In genomic region chr3R:9428189-9428699, dm6 we compare ENCODE assay signal across 1 fruit fly cellular context.
TF ChIP-seq lines count a peak whose summit lies in the region.

No protein-coding gene starts in this region.

TF ChIP-seq in whole organism, embryonic, 481 proteins besides CTCF, POLR2A, EP300 and RAD21 (continued from another document and continues in another):
- no peak for TF ChIP-seq Bgb (GFP tag; IDR thresholded peaks at IDR 0.05; lab: Robert Waterston, UW; ENCODE audit: partially characterized antibody)
- no peak for TF ChIP-seq D19A (tag; optimal IDR thresholded peaks at IDR 0.05; lab: Kevin White, UChicago)
- peak; percentile 34 for TF ChIP-seq her (GFP tag; optimal IDR thresholded peaks at IDR 0.05; lab: Kevin White, UChicago)
- TF ChIP-seq br (optimal IDR thresholded peaks at IDR 0.05; lab: Kevin White, UChicago) = no peak
- peak; percentile 42 for TF ChIP-seq gcm2 (GFP tag; optimal IDR thresholded peaks at IDR 0.05; lab: Kevin White, UChicago)
- TF ChIP-seq repo (GFP tag; optimal IDR thresholded peaks at IDR 0.05; lab: Kevin White, UChicago) = no peak
- TF ChIP-seq CG11247 (GFP tag; IDR thresholded peaks at IDR 0.05; lab: Robert Waterston, UW) = no peak
- TF ChIP-seq gro (GFP tag; optimal IDR thresholded peaks at IDR 0.05; lab: Kevin White, UChicago) = peak; percentile 79
- TF ChIP-seq sima (GFP tag; optimal IDR thresholded peaks at IDR 0.05; lab: Kevin White, UChicago) = no peak
- no peak for TF ChIP-seq Stat92E (GFP tag; optimal IDR thresholded peaks at IDR 0.05; lab: Kevin White, UChicago)
- no peak for TF ChIP-seq CG43689 (GFP tag; IDR thresholded peaks at IDR 0.05; lab: Robert Waterston, UW)
- no peak for TF ChIP-seq CG8281 (tag; optimal IDR thresholded peaks at IDR 0.05; lab: Kevin White, UChicago)
- TF ChIP-seq CG5245 (GFP tag; optimal IDR thresholded peaks at IDR 0.05; lab: Kevin White, UChicago) = no peak
- TF ChIP-seq dm (GFP tag; optimal IDR thresholded peaks at IDR 0.05; lab: Kevin White, UChicago) = no peak
- peak; percentile 89 for TF ChIP-seq mirr (GFP tag; optimal IDR thresholded peaks at IDR 0.05; lab: Kevin White, UChicago)
- 0 out of 2 replicates have a peak, but pooled peaks have one; percentile 53 for TF ChIP-seq CG5953 (GFP tag; IDR thresholded peaks at IDR 0.05; lab: Robert Waterston, UW)
- no peak for TF ChIP-seq CG30403 (GFP tag; optimal IDR thresholded peaks at IDR 0.05; lab: Kevin White, UChicago)
- TF ChIP-seq croc (GFP tag; conservative IDR thresholded peaks at IDR 0.05; lab: Robert Waterston, UW) = no peak
- TF ChIP-seq CG1603 (tag; optimal IDR thresholded peaks at IDR 0.05; lab: Kevin White, UChicago) = peak; percentile 3
- no peak for TF ChIP-seq Sox100B (GFP tag; optimal IDR thresholded peaks at IDR 0.05; lab: Kevin White, UChicago)
- TF ChIP-seq CG3065 (GFP tag; optimal IDR thresholded peaks at IDR 0.05; lab: Kevin White, UChicago) = no peak
- TF ChIP-seq Atf3 (GFP tag; optimal IDR thresholded peaks at IDR 0.05; lab: Kevin White, UChicago) = no peak
- no peak for TF ChIP-seq tx (GFP tag; optimal IDR thresholded peaks at IDR 0.05; lab: Kevin White, UChicago)
- peak; percentile 87 for TF ChIP-seq psq (GFP tag; optimal IDR thresholded peaks at IDR 0.05; lab: Kevin White, UChicago)
- peak; percentile 9 for TF ChIP-seq chn (GFP tag; optimal IDR thresholded peaks at IDR 0.05; lab: Kevin White, UChicago)
- no peak for TF ChIP-seq Sry-β (GFP tag; optimal IDR thresholded peaks at IDR 0.05; lab: Kevin White, UChicago)
- no peak for TF ChIP-seq CG10462 (GFP tag; optimal IDR thresholded peaks at IDR 0.05; lab: Kevin White, UChicago)
- TF ChIP-seq CkIIα-i1 (GFP tag; IDR thresholded peaks at IDR 0.05; lab: Robert Waterston, UW) = no peak
- no peak for TF ChIP-seq CG4730 (GFP tag; IDR thresholded peaks at IDR 0.05; lab: Robert Waterston, UW)
- peak; percentile 75 for TF ChIP-seq nau (GFP tag; optimal IDR thresholded peaks at IDR 0.05; lab: Kevin White, UChicago)
- peak; percentile 63 for TF ChIP-seq CG10431 (GFP tag; optimal IDR thresholded peaks at IDR 0.05; lab: Kevin White, UChicago)
- TF ChIP-seq C15 (GFP tag; IDR thresholded peaks at IDR 0.05; lab: Robert Waterston, UW) = no peak
- no peak for TF ChIP-seq ham (GFP tag; IDR thresholded peaks at IDR 0.05; lab: Robert Waterston, UW)
- no peak for TF ChIP-seq CG11093 (GFP tag; IDR thresholded peaks at IDR 0.05; lab: Robert Waterston, UW)
- TF ChIP-seq slp2 (GFP tag; optimal IDR thresholded peaks at IDR 0.05; lab: Kevin White, UChicago) = no peak
- no peak for TF ChIP-seq CG7963 (GFP tag; IDR thresholded peaks at IDR 0.05; lab: Robert Waterston, UW; ENCODE audit: partially characterized antibody)
- TF ChIP-seq unpg (GFP tag; optimal IDR thresholded peaks at IDR 0.05; lab: Kevin White, UChicago) = peak; percentile 21
- TF ChIP-seq Hr39 (optimal IDR thresholded peaks at IDR 0.05; lab: Kevin White, UChicago) = no peak
- peak; percentile 25 for TF ChIP-seq MTF-1 (GFP tag; optimal IDR thresholded peaks at IDR 0.05; lab: Kevin White, UChicago; ENCODE audit: borderline replicate concordance)
- peak; percentile 46 for TF ChIP-seq gcm (GFP tag; optimal IDR thresholded peaks at IDR 0.05; lab: Kevin White, UChicago)
- TF ChIP-seq lmd (GFP tag; IDR thresholded peaks at IDR 0.05; lab: Robert Waterston, UW) = no peak
- no peak for TF ChIP-seq Atf-2 (GFP tag; optimal IDR thresholded peaks at IDR 0.05; lab: Kevin White, UChicago)
- no peak for TF ChIP-seq pita (GFP tag; optimal IDR thresholded peaks at IDR 0.05; lab: Kevin White, UChicago)
- no peak for TF ChIP-seq gfzf (GFP tag; optimal IDR thresholded peaks at IDR 0.05; lab: Kevin White, UChicago)
- peak; percentile 8 for TF ChIP-seq CG2120 (GFP tag; optimal IDR thresholded peaks at IDR 0.05; lab: Kevin White, UChicago)
- peak; percentile 3 for TF ChIP-seq CG7839 (tag; optimal IDR thresholded peaks at IDR 0.05; lab: Kevin White, UChicago)
- no peak for TF ChIP-seq CG6683 (GFP tag; optimal IDR thresholded peaks at IDR 0.05; lab: Kevin White, UChicago)
- no peak for TF ChIP-seq Sin3A (optimal IDR thresholded peaks at IDR 0.05; lab: Kevin White, UChicago)
- TF ChIP-seq HHEX (GFP tag; optimal IDR thresholded peaks at IDR 0.05; lab: Kevin White, UChicago) = peak; percentile 62
- no peak for TF ChIP-seq CG1792 (GFP tag; optimal IDR thresholded peaks at IDR 0.05; lab: Kevin White, UChicago)
- TF ChIP-seq Lhr (GFP tag; optimal IDR thresholded peaks at IDR 0.05; lab: Kevin White, UChicago) = no peak
- TF ChIP-seq CG2678 (tag; optimal IDR thresholded peaks at IDR 0.05; lab: Kevin White, UChicago) = peak; percentile 29
- no peak for TF ChIP-seq CG6689 (GFP tag; IDR thresholded peaks at IDR 0.05; lab: Robert Waterston, UW)
- no peak for TF ChIP-seq Six4 (GFP tag; optimal IDR thresholded peaks at IDR 0.05; lab: Kevin White, UChicago)
- TF ChIP-seq maf-S (GFP tag; optimal IDR thresholded peaks at IDR 0.05; lab: Kevin White, UChicago) = no peak
- TF ChIP-seq fd96Cb (tag; optimal IDR thresholded peaks at IDR 0.05; lab: Kevin White, UChicago) = no peak
- TF ChIP-seq Elba2 (GFP tag; optimal IDR thresholded peaks at IDR 0.05; lab: Kevin White, UChicago) = no peak
- no peak for TF ChIP-seq dysf (GFP tag; IDR thresholded peaks at IDR 0.05; lab: Robert Waterston, UW)
- no peak for TF ChIP-seq Poxn (GFP tag; IDR thresholded peaks at IDR 0.05; lab: Robert Waterston, UW)
- TF ChIP-seq CG13894 (tag; optimal IDR thresholded peaks at IDR 0.05; lab: Kevin White, UChicago) = peak; percentile 2
- TF ChIP-seq esg (GFP tag; conservative IDR thresholded peaks at IDR 0.05; lab: Robert Waterston, UW) = no peak
- peak; percentile 43 for TF ChIP-seq CG11723 (GFP tag; optimal IDR thresholded peaks at IDR 0.05; lab: Kevin White, UChicago)
- TF ChIP-seq Ada2b (GFP tag; IDR thresholded peaks at IDR 0.05; lab: Robert Waterston, UW) = no peak
- TF ChIP-seq CG6175 (GFP tag; IDR thresholded peaks at IDR 0.05; lab: Robert Waterston, UW) = no peak
- TF ChIP-seq pan (optimal IDR thresholded peaks at IDR 0.05; lab: Kevin White, UChicago) = no peak
- TF ChIP-seq pan (GFP tag; optimal IDR thresholded peaks at IDR 0.05 in 1 of 2, IDR thresholded peaks at IDR 0.05 in 1 of 2) = no peak
- no peak for TF ChIP-seq CG11560 (tag; IDR thresholded peaks at IDR 0.05; lab: Robert Waterston, UW)
- no peak for TF ChIP-seq Sry-δ (GFP tag; optimal IDR thresholded peaks at IDR 0.05; lab: Kevin White, UChicago)
- TF ChIP-seq Myb (GFP tag; optimal IDR thresholded peaks at IDR 0.05; lab: Kevin White, UChicago) = no peak
- TF ChIP-seq h (optimal IDR thresholded peaks at IDR 0.05; lab: Kevin White, UChicago) = no peak
- no peak for TF ChIP-seq klu (GFP tag; IDR thresholded peaks at IDR 0.05; lab: Robert Waterston, UW)
- TF ChIP-seq lbe (GFP tag; optimal IDR thresholded peaks at IDR 0.05; lab: Kevin White, UChicago) = peak; percentile 36
- TF ChIP-seq pb (GFP tag; optimal IDR thresholded peaks at IDR 0.05; lab: Kevin White, UChicago) = peak; percentile 8
- no peak for TF ChIP-seq CG9876 (GFP tag; optimal IDR thresholded peaks at IDR 0.05; lab: Kevin White, UChicago)
- TF ChIP-seq Xbp1 (GFP tag; optimal IDR thresholded peaks at IDR 0.05; lab: Kevin White, UChicago) = no peak
- no peak for TF ChIP-seq CG9817 (tag; optimal IDR thresholded peaks at IDR 0.05; lab: Kevin White, UChicago)
- peak; percentile 97 for TF ChIP-seq yki (optimal IDR thresholded peaks at IDR 0.05; lab: Kevin White, UChicago)
- no peak for TF ChIP-seq HLH4C (GFP tag; IDR thresholded peaks at IDR 0.05; lab: Robert Waterston, UW; ENCODE audit: partially characterized antibody)
- TF ChIP-seq Dad (GFP tag; optimal IDR thresholded peaks at IDR 0.05; lab: Kevin White, UChicago) = no peak
- TF ChIP-seq tgo (GFP tag; IDR thresholded peaks at IDR 0.05; lab: Robert Waterston, UW) = no peak
- TF ChIP-seq tna (GFP tag; IDR thresholded peaks at IDR 0.05; lab: Robert Waterston, UW; ENCODE audit: partially characterized antibody) = no peak
- peak; percentile 38 for TF ChIP-seq twi (tag; optimal IDR thresholded peaks at IDR 0.05; lab: Kevin White, UChicago)
- no peak for TF ChIP-seq NK7.1 (GFP tag; optimal IDR thresholded peaks at IDR 0.05; lab: Kevin White, UChicago)
- TF ChIP-seq CG6813 (GFP tag; optimal IDR thresholded peaks at IDR 0.05; lab: Kevin White, UChicago) = peak; percentile 84
- no peak for TF ChIP-seq jing (GFP tag; optimal IDR thresholded peaks at IDR 0.05; lab: Kevin White, UChicago)
- TF ChIP-seq CG14667 (GFP tag; IDR thresholded peaks at IDR 0.05; lab: Robert Waterston, UW) = no peak
- no peak for TF ChIP-seq Spps (tag; optimal IDR thresholded peaks at IDR 0.05; lab: Kevin White, UChicago)
- TF ChIP-seq ro (GFP tag; IDR thresholded peaks at IDR 0.05; lab: Robert Waterston, UW) = no peak
- TF ChIP-seq Vsx1 (GFP tag; optimal IDR thresholded peaks at IDR 0.05; lab: Kevin White, UChicago) = peak; percentile 49
- TF ChIP-seq CG17361 (GFP tag; IDR thresholded peaks at IDR 0.05; lab: Robert Waterston, UW) = no peak
- TF ChIP-seq Scr (GFP tag; IDR thresholded peaks at IDR 0.05; lab: Robert Waterston, UW; ENCODE audit: partially characterized antibody) = peak; percentile 41; the same call in 1 of the 2 replicates
- TF ChIP-seq cas (GFP tag; IDR thresholded peaks at IDR 0.05; lab: Robert Waterston, UW) = no peak
- no peak for TF ChIP-seq sr (GFP tag; IDR thresholded peaks at IDR 0.05; lab: Robert Waterston, UW)
- TF ChIP-seq bcd (GFP tag; optimal IDR thresholded peaks at IDR 0.05; lab: Kevin White, UChicago) = no peak
- TF ChIP-seq run (tag; optimal IDR thresholded peaks at IDR 0.05; lab: Kevin White, UChicago) = no peak
- no peak; the same call in 2 of the 3 replicates for TF ChIP-seq CG3726 (GFP tag; IDR thresholded peaks at IDR 0.05; lab: Robert Waterston, UW)
- TF ChIP-seq so (GFP tag; IDR thresholded peaks at IDR 0.05; lab: Robert Waterston, UW) = peak; percentile 61; the same call in 1 of the 3 replicates
- peak; percentile 3 for TF ChIP-seq Mad (GFP tag; optimal IDR thresholded peaks at IDR 0.05; lab: Kevin White, UChicago)
- no peak for TF ChIP-seq CG12236 (GFP tag; optimal IDR thresholded peaks at IDR 0.05; lab: Kevin White, UChicago)
- peak; percentile 65 for TF ChIP-seq pros (GFP tag; optimal IDR thresholded peaks at IDR 0.05; lab: Kevin White, UChicago)
- no peak for TF ChIP-seq bigmax (GFP tag; optimal IDR thresholded peaks at IDR 0.05; lab: Kevin White, UChicago)
- TF ChIP-seq CG4282 (GFP tag; optimal IDR thresholded peaks at IDR 0.05; lab: Kevin White, UChicago) = no peak
- no peak for TF ChIP-seq fu2 (GFP tag; optimal IDR thresholded peaks at IDR 0.05; lab: Kevin White, UChicago)
- TF ChIP-seq CG11695 (GFP tag; IDR thresholded peaks at IDR 0.05; lab: Robert Waterston, UW) = peak; percentile 49; the same call in 1 of the 3 replicates
- no peak for TF ChIP-seq CG12942 (GFP tag; optimal IDR thresholded peaks at IDR 0.05; lab: Kevin White, UChicago)
- TF ChIP-seq fd3F (GFP tag; optimal IDR thresholded peaks at IDR 0.05; lab: Kevin White, UChicago) = no peak
- TF ChIP-seq CG11456 (GFP tag; IDR thresholded peaks at IDR 0.05; lab: Robert Waterston, UW) = no peak
- peak; percentile 81 for TF ChIP-seq rib (GFP tag; IDR thresholded peaks at IDR 0.05; lab: Robert Waterston, UW)
- peak; percentile 34 to 80 for TF ChIP-seq bsh (GFP tag; optimal IDR thresholded peaks at IDR 0.05; lab: Kevin White, UChicago)
- peak; percentile 41 for TF ChIP-seq schlank (tag; optimal IDR thresholded peaks at IDR 0.05; lab: Kevin White, UChicago)
- no peak for TF ChIP-seq trem (tag; optimal IDR thresholded peaks at IDR 0.05; lab: Kevin White, UChicago)
- TF ChIP-seq CHES-1-like (GFP tag; optimal IDR thresholded peaks at IDR 0.05; lab: Kevin White, UChicago) = peak; percentile 12
- no peak for TF ChIP-seq CG18619 (GFP tag; optimal IDR thresholded peaks at IDR 0.05; lab: Kevin White, UChicago)
- no peak for TF ChIP-seq mam (GFP tag; optimal IDR thresholded peaks at IDR 0.05; lab: Kevin White, UChicago)
- no peak for TF ChIP-seq ap (GFP tag; IDR thresholded peaks at IDR 0.05; lab: Robert Waterston, UW)
- no peak for TF ChIP-seq Chrac-16 (GFP tag; optimal IDR thresholded peaks at IDR 0.05; lab: Kevin White, UChicago)
- TF ChIP-seq Kr (GFP tag; optimal IDR thresholded peaks at IDR 0.05; lab: Kevin White, UChicago) = peak; percentile 20
- no peak for TF ChIP-seq row (GFP tag; IDR thresholded peaks at IDR 0.05; lab: Robert Waterston, UW)
- no peak for TF ChIP-seq Doc3 (GFP tag; IDR thresholded peaks at IDR 0.05; lab: Robert Waterston, UW; ENCODE audit: partially characterized antibody)
- TF ChIP-seq CG33213 (GFP tag; optimal IDR thresholded peaks at IDR 0.05; lab: Kevin White, UChicago) = no peak
- peak; percentile 87 for TF ChIP-seq lab (GFP tag; optimal IDR thresholded peaks at IDR 0.05; lab: Kevin White, UChicago)
- no peak for TF ChIP-seq usp (GFP tag; optimal IDR thresholded peaks at IDR 0.05; lab: Kevin White, UChicago)
- peak; percentile 14 for TF ChIP-seq CG8924 (tag; optimal IDR thresholded peaks at IDR 0.05; lab: Kevin White, UChicago)
- peak; percentile 35 for TF ChIP-seq B-H2 (GFP tag; optimal IDR thresholded peaks at IDR 0.05; lab: Kevin White, UChicago)
- no peak for TF ChIP-seq sisA (GFP tag; IDR thresholded peaks at IDR 0.05; lab: Robert Waterston, UW)
- TF ChIP-seq D19B (GFP tag; optimal IDR thresholded peaks at IDR 0.05; lab: Kevin White, UChicago) = no peak
- TF ChIP-seq Fer3 (tag; optimal IDR thresholded peaks at IDR 0.05; lab: Kevin White, UChicago) = peak; percentile 7
- TF ChIP-seq CG16815 (GFP tag; optimal IDR thresholded peaks at IDR 0.05; lab: Kevin White, UChicago) = no peak
- TF ChIP-seq CG7271 (tag; optimal IDR thresholded peaks at IDR 0.05; lab: Kevin White, UChicago) = no peak
- TF ChIP-seq kni (GFP tag; optimal IDR thresholded peaks at IDR 0.05; lab: Kevin White, UChicago) = peak; percentile 87
- no peak for TF ChIP-seq lov (optimal IDR thresholded peaks at IDR 0.05; lab: Kevin White, UChicago)
- no peak for TF ChIP-seq lov (GFP tag; IDR thresholded peaks at IDR 0.05; lab: Robert Waterston, UW)
- peak; percentile 99 to 100 for TF ChIP-seq Trl (optimal IDR thresholded peaks at IDR 0.05; lab: Kevin White, UChicago)
- peak; percentile 62 for TF ChIP-seq Trl (GFP tag; optimal IDR thresholded peaks at IDR 0.05; lab: Kevin White, UChicago)
- no peak for TF ChIP-seq CG8944 (GFP tag; optimal IDR thresholded peaks at IDR 0.05; lab: Kevin White, UChicago)
- no peak for TF ChIP-seq ems (GFP tag; optimal IDR thresholded peaks at IDR 0.05; lab: Kevin White, UChicago)
- 0 out of 2 replicates have a peak, but pooled peaks have one; percentile 30 for TF ChIP-seq CG16779 (GFP tag; IDR thresholded peaks at IDR 0.05; lab: Robert Waterston, UW)
- peak; percentile 71; the same call in 1 of the 2 replicates for TF ChIP-seq CG32532 (GFP tag; IDR thresholded peaks at IDR 0.05; lab: Robert Waterston, UW)
